Fruit fly (Drosophila melanogaster) Kc167 (cell line): ENCODE results near the gene CG6418.

Experiments used
- Myc ChIP-seq: fragments of >200 bp; optimal IDR thresholded peaks from 2 replicates; lab custom pipeline; 2017; ENCODE audit warnings: missing external identifiers
- h ChIP-seq: fragments of >200 bp; optimal IDR thresholded peaks from 3 replicates; lab custom pipeline; 2018; ENCODE audit warnings: missing external identifiers

dm6 chr3L:10827348-10827747 lies 51.5 kb downstream of the CG6418 start:
- TF ChIP-seq Myc (lab: Kevin White, UChicago) (no peak), h (lab: Kevin White, UChicago) (no peak)
